Fruit fly (Drosophila melanogaster): ENCODE measurements around the gene mor.

mor gene

dm6 chr3R:15972979-15973486 is 320 bp upstream of the mor start, which contains the start of gene Hel89B (continued):
- TF ChIP-seq CG15073 (GFP tag; optimal IDR thresholded peaks at IDR 0.05) (no peak), slp2 (GFP tag; optimal IDR thresholded peaks at IDR 0.05) (peak; percentile 38), salm (tag; optimal IDR thresholded peaks at IDR 0.05) (no peak), so (GFP tag; IDR thresholded peaks at IDR 0.05) (no peak), CG6683 (GFP tag; optimal IDR thresholded peaks at IDR 0.05) (no peak), CG11504 (tag; optimal IDR thresholded peaks at IDR 0.05) (peak; percentile 76), CG9817 (tag; optimal IDR thresholded peaks at IDR 0.05) (peak; percentile 89), Bteb2 (GFP tag; optimal IDR thresholded peaks at IDR 0.05) (peak; percentile 42), NC2α (GFP tag; optimal IDR thresholded peaks at IDR 0.05) (peak; percentile 82), YL-1 (GFP tag; optimal IDR thresholded peaks at IDR 0.05) (peak; percentile 33), CG17385 (GFP tag; optimal IDR thresholded peaks at IDR 0.05) (no peak), CG10209 (GFP tag; optimal IDR thresholded peaks at IDR 0.05) (peak; percentile 40), unc-4 (GFP tag; IDR thresholded peaks at IDR 0.05; ENCODE audit: partially characterized antibody) (no peak), gt (GFP tag; IDR thresholded peaks at IDR 0.05) (no peak), cato (GFP tag; optimal IDR thresholded peaks at IDR 0.05; ENCODE audit: borderline replicate concordance) (peak; percentile 46), Max (GFP tag; optimal IDR thresholded peaks at IDR 0.05) (peak; percentile 53), Hr3 (GFP tag; optimal IDR thresholded peaks at IDR 0.05) (peak; percentile 73), CG14667 (GFP tag; IDR thresholded peaks at IDR 0.05) (no peak), CG2712 (tag; optimal IDR thresholded peaks at IDR 0.05) (peak; percentile 81), CG33213 (GFP tag; optimal IDR thresholded peaks at IDR 0.05) (peak; percentile 69), CG16815 (GFP tag; optimal IDR thresholded peaks at IDR 0.05) (peak; percentile 62), Dfd (GFP tag; optimal IDR thresholded peaks at IDR 0.05) (peak in 1 of 2 experiments; percentile 96), CG18262 (tag; optimal IDR thresholded peaks at IDR 0.05) (peak; percentile 45), onecut (GFP tag; IDR thresholded peaks at IDR 0.05) (peak; percentile 36), CG9727 (GFP tag; optimal IDR thresholded peaks at IDR 0.05) (peak; percentile 19), sim (GFP tag; IDR thresholded peaks at IDR 0.05) (no peak), az2 (GFP tag; optimal IDR thresholded peaks at IDR 0.05) (peak; percentile 71), CG7928 (GFP tag; optimal IDR thresholded peaks at IDR 0.05) (peak; percentile 12), lbe (GFP tag; optimal IDR thresholded peaks at IDR 0.05) (no peak), row (GFP tag; IDR thresholded peaks at IDR 0.05) (no peak), fd64A (GFP tag; optimal IDR thresholded peaks at IDR 0.05) (no peak), sisA (GFP tag; IDR thresholded peaks at IDR 0.05) (no peak), da (GFP tag; optimal IDR thresholded peaks at IDR 0.05) (no peak), Bdp1 (GFP tag; optimal IDR thresholded peaks at IDR 0.05) (peak; percentile 63), sima (GFP tag; optimal IDR thresholded peaks at IDR 0.05) (peak; percentile 20), cg (GFP tag; optimal IDR thresholded peaks at IDR 0.05) (no peak), CG10654 (GFP tag; optimal IDR thresholded peaks at IDR 0.05) (peak; percentile 65), CG9215 (GFP tag; IDR thresholded peaks at IDR 0.05) (no peak), HHEX (GFP tag; optimal IDR thresholded peaks at IDR 0.05) (peak; percentile 9), Nf-YC (tag; optimal IDR thresholded peaks at IDR 0.05) (peak; percentile 48), Kr (GFP tag; optimal IDR thresholded peaks at IDR 0.05) (no peak), sens-2 (GFP tag; IDR thresholded peaks at IDR 0.05) (no peak), Doc2 (GFP tag; IDR thresholded peaks at IDR 0.05) (no peak), ind (GFP tag; optimal IDR thresholded peaks at IDR 0.05) (peak; percentile 69), CG3281 (GFP tag; optimal IDR thresholded peaks at IDR 0.05) (no peak), mam (GFP tag; optimal IDR thresholded peaks at IDR 0.05) (peak; percentile 83), eve (GFP tag; optimal IDR thresholded peaks at IDR 0.05) (no peak), sqz (GFP tag; optimal IDR thresholded peaks at IDR 0.05) (no peak), CG10366 (GFP tag; IDR thresholded peaks at IDR 0.05) (no peak), gcm (GFP tag; optimal IDR thresholded peaks at IDR 0.05) (no peak), nmo (GFP tag; optimal IDR thresholded peaks at IDR 0.05) (peak; percentile 90)

Data from whole organism, embryonic.